Fruit fly (Drosophila melanogaster) ovary, adult (tissue): ENCODE measurements around the gene Bap60.
"Not testable (repeated sequence)": the region's sequence is repeated elsewhere in the genome, so short reads cannot be mapped to it uniquely, and the experiment has no call there.

Experiments
- CG17801 ChIP-seq: fragments of 200-800 bp; optimal IDR thresholded peaks from 2 replicates; lab custom pipeline; 2019; ENCODE audit warnings: missing biosample characterization, mild to moderate bottlenecking, missing genetic modification characterization, moderate library complexity; ENCODE audit not compliant: partially characterized antibody

The Bap60 gene

dm6 chrX:13159481-13159880 lies at the start of gene Bap60, which contains the start of gene CG12096:
Bap60 (minus strand) TSS chrX:13159508.
CG12096 (plus strand) TSS chrX:13159604.
- peak; percentile 86 for TF ChIP-seq CG17801 (GFP tag; lab: Kevin White, UChicago)

dm6 chrX:13208554-13208953 lies 49.2 kb upstream of the Bap60 start:
- TF ChIP-seq CG17801 (GFP tag; lab: Kevin White, UChicago), result no peak

dm6 chrX:13208075-13208474 lies 48.8 kb upstream of the Bap60 start:
- TF ChIP-seq CG17801 (GFP tag; lab: Kevin White, UChicago), result no peak

dm6 chrX:13204718-13205117 lies 45.4 kb upstream of the Bap60 start:
- no peak for TF ChIP-seq CG17801 (GFP tag; lab: Kevin White, UChicago)

- TF ChIP-seq CG17801 (GFP tag; lab: Kevin White, UChicago), result no peak
Observed at dm6 chrX:13202162-13202561, 42.9 kb upstream of the Bap60 start, which contains the start of gene CG44437. CG44437 (minus strand) TSS chrX:13202262.

dm6 chrX:13194249-13194648 lies 34.9 kb upstream of the Bap60 start, which contains the start of gene Coq5:
Coq5 (minus strand) TSS chrX:13194551.
- no peak for TF ChIP-seq CG17801 (GFP tag; lab: Kevin White, UChicago)

- no peak for TF ChIP-seq CG17801 (GFP tag; lab: Kevin White, UChicago)
Observed at dm6 chrX:13192239-13192638, 32.9 kb upstream of the Bap60 start.

- TF ChIP-seq CG17801 (GFP tag; lab: Kevin White, UChicago), result no peak
Observed at dm6 chrX:13191783-13192182, 32.5 kb upstream of the Bap60 start, which contains the start of gene CG12723. CG12723 (minus strand) TSS chrX:13191883.

dm6 chrX:13189032-13189431 lies 29.7 kb upstream of the Bap60 start, which contains the start of gene Lgr4:
Lgr4 (minus strand) TSS chrX:13189164.
- no peak for TF ChIP-seq CG17801 (GFP tag; lab: Kevin White, UChicago)

dm6 chrX:13184178-13184577 lies 24.9 kb upstream of the Bap60 start, which contains the start of gene CG32641:
CG32641 (plus strand) TSS chrX:13184478.
- not testable (repeated sequence) for TF ChIP-seq CG17801 (GFP tag; lab: Kevin White, UChicago)

- TF ChIP-seq CG17801 (GFP tag; lab: Kevin White, UChicago), result not testable (repeated sequence)
Observed at dm6 chrX:13177720-13178119, 18.4 kb upstream of the Bap60 start, which contains the start of gene CG32640. CG32640 (plus strand) TSS chrX:13178005.

dm6 chrX:13172865-13173264 lies 13.6 kb upstream of the Bap60 start:
- TF ChIP-seq CG17801 (GFP tag; lab: Kevin White, UChicago), result no peak

dm6 chrX:13154783-13155182 lies 4.5 kb downstream of the Bap60 start, which contains the start of the genes CG4318 and CG4332:
CG4318 (minus strand) TSS chrX:13154924.
CG4332 (plus strand) TSS chrX:13155038.
- peak; percentile 6 for TF ChIP-seq CG17801 (GFP tag; lab: Kevin White, UChicago)

- no peak for TF ChIP-seq CG17801 (GFP tag; lab: Kevin White, UChicago)
Observed at dm6 chrX:13149083-13149482, 10.2 kb downstream of the Bap60 start.

- TF ChIP-seq CG17801 (GFP tag; lab: Kevin White, UChicago), result no peak
Observed at dm6 chrX:13145858-13146257, 13.4 kb downstream of the Bap60 start.

dm6 chrX:13143100-13143499 lies 16.2 kb downstream of the Bap60 start:
- TF ChIP-seq CG17801 (GFP tag; lab: Kevin White, UChicago), result no peak
